Worm (Caenorhabditis elegans) whole organism, young adult: ENCODE results near the gene exc-13.

ENCODE experiments used
- dox-1 ChIP-seq: fragments of 200-800 bp; sonication (Bioruptor generic); IDR thresholded peaks from 2 replicates; pipeline ENCODE4 v1.3.6; 2022; ENCODE audit warnings: missing genetic modification reagents, missing genetic modification characterization, missing compliant biosample characterization
- dpff-1 ChIP-seq: sonication (generic microtip); optimal IDR thresholded peaks from 2 replicates; lab custom pipeline; 2017; ENCODE audit warnings: mild to moderate bottlenecking, missing genetic modification characterization, missing compliant biosample characterization
- lin-26 ChIP-seq: fragments of 200-800 bp; sonication (Bioruptor generic); IDR thresholded peaks from 2 replicates; pipeline ENCODE4 v1.3.6; 2022; ENCODE audit warnings: missing genetic modification reagents, missing genetic modification characterization, missing compliant biosample characterization
- nfya-2 ChIP-seq: fragments of 200-800 bp; sonication (Bioruptor generic); IDR thresholded peaks from 2 replicates; pipeline ENCODE4 v1.3.6; 2022; ENCODE audit warnings: missing genetic modification reagents, missing genetic modification characterization, missing compliant biosample characterization
- nhr-90 ChIP-seq: sonication (generic microtip); optimal IDR thresholded peaks from 2 replicates; lab custom pipeline; 2016; ENCODE audit warnings: missing genotype, mild to moderate bottlenecking, missing genetic modification characterization, missing compliant biosample characterization

DNA sequence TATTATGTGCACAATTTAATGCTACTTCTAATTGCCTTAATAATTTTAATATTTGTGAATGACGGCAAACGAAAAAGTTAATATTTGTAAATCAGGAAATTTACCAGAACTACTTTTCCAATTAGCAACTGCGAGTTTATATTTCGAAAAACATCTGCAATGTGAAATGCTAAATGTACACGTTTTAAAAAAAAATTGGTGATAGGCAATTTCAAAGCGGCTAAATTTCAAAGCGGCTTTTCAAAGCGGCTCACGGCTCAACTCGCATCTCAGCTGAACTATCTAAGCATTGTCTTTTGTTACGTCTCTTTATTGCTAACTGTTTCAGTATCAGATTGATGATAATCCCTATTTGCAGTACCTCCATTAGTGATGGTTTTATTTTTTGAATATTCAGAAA is 25.2 kb upstream of the exc-13 start, which contains the start of gene srh-187:
- TF ChIP-seq dox-1 (GFP tag; lab: Robert Waterston, UW) (no peak), nhr-90 (tag; lab: Kevin White, UChicago) (no peak), lin-26 (GFP tag; lab: Robert Waterston, UW) (no peak), dpff-1 (tag; lab: Kevin White, UChicago) (no peak), nfya-2 (no peak)
